Fruit fly (Drosophila melanogaster) whole organism, embryonic: ENCODE data around the gene CG13653.

Experiments
- Atf3 ChIP-seq: fragments of 200-800 bp; sonication (Bioruptor generic); optimal IDR thresholded peaks from 3 replicates; lab custom pipeline; 2016; ENCODE audit warnings: missing biosample characterization, missing genetic modification characterization
- Atf6 ChIP-seq: fragments of 200-800 bp; sonication (Bioruptor generic); IDR thresholded peaks from 2 replicates; pipeline ENCODE4 v1.3.6; 2022; ENCODE audit warnings: missing biosample characterization, missing genetic modification characterization
- Bdp1 ChIP-seq: fragments of 200-800 bp; sonication (Bioruptor generic); optimal IDR thresholded peaks from 3 replicates; lab custom pipeline; 2016; ENCODE audit warnings: missing biosample characterization, missing genetic modification characterization
- CG10565 ChIP-seq: fragments of 200-800 bp; sonication (Bioruptor generic); optimal IDR thresholded peaks from 3 replicates; lab custom pipeline; 2016; ENCODE audit warnings: missing biosample characterization, mild to moderate bottlenecking, missing genetic modification characterization
- CG11398 ChIP-seq: fragments of 200-800 bp; sonication (Bioruptor generic); optimal IDR thresholded peaks from 2 replicates; lab custom pipeline; 2016; ENCODE audit warnings: missing biosample characterization, missing genetic modification characterization
- CG11696 ChIP-seq: fragments of 200-800 bp; sonication (Bioruptor generic); IDR thresholded peaks from 2 replicates; pipeline ENCODE4 v1.3.6; 2022; ENCODE audit warnings: missing biosample characterization, missing genetic modification characterization
- CG12769 ChIP-seq: fragments of 200-800 bp; sonication (Bioruptor generic); optimal IDR thresholded peaks from 2 replicates; lab custom pipeline; 2019; ENCODE audit warnings: missing biosample characterization, mild to moderate bottlenecking, missing genetic modification characterization, moderate library complexity
- CG13775 ChIP-seq: fragments of 200-800 bp; sonication (Bioruptor generic); optimal IDR thresholded peaks from 3 replicates; lab custom pipeline; 2017; ENCODE audit warnings: missing biosample characterization, mild to moderate bottlenecking, missing genetic modification characterization
- CG15269 ChIP-seq: fragments of 200-800 bp; sonication (Bioruptor generic); optimal IDR thresholded peaks from 2 replicates; lab custom pipeline; 2018; ENCODE audit warnings: missing biosample characterization, mild to moderate bottlenecking, missing genetic modification characterization, moderate library complexity
- CG1603 ChIP-seq: fragments of 200-800 bp; sonication (Bioruptor generic); optimal IDR thresholded peaks from 2 replicates; lab custom pipeline; 2019; ENCODE audit warnings: missing biosample characterization, mild to moderate bottlenecking, missing genetic modification characterization, moderate library complexity
- CG1792 ChIP-seq: fragments of 200-800 bp; sonication (Bioruptor generic); optimal IDR thresholded peaks from 2 replicates; lab custom pipeline; 2016; ENCODE audit warnings: missing biosample characterization, missing genetic modification characterization
- CG18476 ChIP-seq: fragments of 200-800 bp; sonication (Bioruptor generic); optimal IDR thresholded peaks from 2 replicates; lab custom pipeline; 2016; ENCODE audit warnings: missing biosample characterization, mild to moderate bottlenecking, missing genetic modification characterization
- CG18599 ChIP-seq: fragments of 200-800 bp; sonication (Bioruptor generic); optimal IDR thresholded peaks from 3 replicates; lab custom pipeline; 2017; ENCODE audit warnings: missing biosample characterization, missing genetic modification characterization, mild to moderate bottlenecking, moderate library complexity, missing genetic modification reagents
- CG2889 ChIP-seq: fragments of 200-800 bp; sonication (Bioruptor generic); IDR thresholded peaks from 3 replicates; pipeline ENCODE4 v1.3.6; 2022; ENCODE audit warnings: missing biosample characterization, missing genetic modification characterization
- CG30403 ChIP-seq: fragments of 200-800 bp; sonication (Bioruptor generic); optimal IDR thresholded peaks from 3 replicates; lab custom pipeline; 2016; ENCODE audit warnings: missing biosample characterization, missing genetic modification characterization
- CG31388 ChIP-seq: fragments of 200-800 bp; sonication (Bioruptor generic); optimal IDR thresholded peaks from 2 replicates; lab custom pipeline; 2016; ENCODE audit warnings: missing biosample characterization, missing genetic modification characterization
- CG33213 ChIP-seq: fragments of 200-800 bp; sonication (Bioruptor generic); optimal IDR thresholded peaks from 3 replicates; lab custom pipeline; 2016; ENCODE audit warnings: missing biosample characterization, missing genetic modification characterization
- CG34224 ChIP-seq: fragments of 200-800 bp; sonication (Bioruptor generic); IDR thresholded peaks from 3 replicates; pipeline ENCODE4 v1.3.6; 2022; ENCODE audit warnings: missing biosample characterization, missing genetic modification characterization; ENCODE audit not compliant: partially characterized antibody
- CG4617 ChIP-seq: fragments of 200-800 bp; sonication (Bioruptor generic); optimal IDR thresholded peaks from 3 replicates; lab custom pipeline; 2016; ENCODE audit warnings: missing biosample characterization, missing genetic modification characterization, borderline replicate concordance
- CG4707 ChIP-seq: fragments of 200-800 bp; sonication (Bioruptor generic); optimal IDR thresholded peaks from 2 replicates; lab custom pipeline; 2018; ENCODE audit warnings: missing biosample characterization, mild to moderate bottlenecking, missing genetic modification characterization, moderate library complexity
- CG4854 ChIP-seq: fragments of 200-800 bp; sonication (Bioruptor generic); optimal IDR thresholded peaks from 2 replicates; lab custom pipeline; 2016; ENCODE audit warnings: missing biosample characterization, missing genetic modification characterization, inconsistent platforms
- CG5180 ChIP-seq: fragments of 200-800 bp; sonication (Bioruptor generic); optimal IDR thresholded peaks from 3 replicates; lab custom pipeline; 2017; ENCODE audit warnings: missing biosample characterization, missing genetic modification characterization, mild to moderate bottlenecking, moderate library complexity, missing genetic modification reagents
- CG6854 ChIP-seq: fragments of 200-800 bp; sonication (Bioruptor generic); optimal IDR thresholded peaks from 3 replicates; lab custom pipeline; 2017; ENCODE audit warnings: missing biosample characterization, mild to moderate bottlenecking, missing genetic modification characterization
- CG7928 ChIP-seq: fragments of 200-800 bp; sonication (Bioruptor generic); optimal IDR thresholded peaks from 2 replicates; lab custom pipeline; 2017; ENCODE audit warnings: missing biosample characterization, mild to moderate bottlenecking, missing genetic modification characterization
- CTCF ChIP-seq: fragments of 200-800 bp; sonication (Bioruptor generic); optimal IDR thresholded peaks from 2 replicates; lab custom pipeline; 2017; ENCODE audit warnings: missing biosample characterization, mild to moderate bottlenecking, missing genetic modification characterization, moderate library complexity
- Dref ChIP-seq: fragments of 200-800 bp; sonication (Bioruptor generic); IDR thresholded peaks from 2 replicates; pipeline ENCODE4 v1.3.6; 2022; ENCODE audit warnings: missing biosample characterization, missing genetic modification characterization
- Elba2 ChIP-seq: fragments of 200-800 bp; sonication (Bioruptor generic); optimal IDR thresholded peaks from 3 replicates; lab custom pipeline; 2016; ENCODE audit warnings: missing biosample characterization, missing genetic modification characterization
- GATAe ChIP-seq: fragments of 200-800 bp; sonication (Bioruptor generic); conservative IDR thresholded peaks from 2 replicates; pipeline ENCODE4 v1.3.6; 2022; ENCODE audit warnings: missing biosample characterization, missing genetic modification characterization
- Hr78 ChIP-seq, 2 experiments: fragments of 200-800 bp in 1 of 2; fragments of >200 bp in 1 of 2; sonication (Bioruptor generic) in 1 of 2; optimal IDR thresholded peaks; 2 replicates each; lab custom pipeline; 2017 to 2019; ENCODE audit warnings: missing biosample characterization in 2 of 2, missing genetic modification characterization in 2 of 2, mild to moderate bottlenecking in 1 of 2, moderate library complexity in 1 of 2
- Neu2 ChIP-seq: fragments of 200-800 bp; sonication (Bioruptor generic); optimal IDR thresholded peaks from 3 replicates; lab custom pipeline; 2016; ENCODE audit warnings: missing biosample characterization, missing genetic modification characterization, borderline replicate concordance
- Nf-YB ChIP-seq: fragments of 200-800 bp; sonication (Bioruptor generic); optimal IDR thresholded peaks from 3 replicates; lab custom pipeline; 2019; ENCODE audit warnings: missing biosample characterization, mild to moderate bottlenecking, missing genetic modification characterization, moderate library complexity
- Oaz ChIP-seq: fragments of 200-800 bp; sonication (Bioruptor generic); IDR thresholded peaks from 2 replicates; pipeline ENCODE4 v1.3.6; 2022; ENCODE audit warnings: missing biosample characterization, missing genetic modification characterization
- Oli ChIP-seq: fragments of 200-800 bp; sonication (Bioruptor generic); optimal IDR thresholded peaks from 2 replicates; lab custom pipeline; 2018; ENCODE audit warnings: missing biosample characterization, mild to moderate bottlenecking, missing genetic modification characterization, moderate library complexity
- Rfx ChIP-seq: fragments of 200-800 bp; sonication (Bioruptor generic); IDR thresholded peaks from 2 replicates; pipeline ENCODE4 v1.3.6; 2022; ENCODE audit warnings: missing biosample characterization, missing genetic modification characterization
- Ssrp ChIP-seq: fragments of 200-800 bp; sonication (Bioruptor generic); optimal IDR thresholded peaks from 2 replicates; lab custom pipeline; 2018; ENCODE audit warnings: missing biosample characterization, mild to moderate bottlenecking, missing genetic modification characterization, moderate library complexity
- ara ChIP-seq: fragments of 200-800 bp; sonication (Bioruptor generic); IDR thresholded peaks from 2 replicates; pipeline ENCODE4 v1.3.6; 2022; ENCODE audit warnings: missing biosample characterization, missing genetic modification characterization
- ase ChIP-seq: fragments of 200-800 bp; sonication (Bioruptor generic); IDR thresholded peaks from 3 replicates; pipeline ENCODE4 v1.3.6; 2022; ENCODE audit warnings: missing biosample characterization, missing genetic modification characterization
- ash1 ChIP-seq: fragments of 200-800 bp; sonication (Bioruptor generic); optimal IDR thresholded peaks from 2 replicates; lab custom pipeline; 2018; ENCODE audit warnings: missing biosample characterization, mild to moderate bottlenecking, missing genetic modification characterization
- ci ChIP-seq: fragments of 200-800 bp; sonication (Bioruptor generic); IDR thresholded peaks from 3 replicates; pipeline ENCODE4 v1.3.6; 2022; ENCODE audit warnings: missing biosample characterization, missing genetic modification characterization
- eve ChIP-seq, 2 experiments: fragments of >200 bp; optimal IDR thresholded peaks; 2 replicates each; lab custom pipeline; 2017; ENCODE audit warnings: missing biosample characterization in 2 of 2, missing genetic modification characterization in 2 of 2
- ftz-f1 ChIP-seq: fragments of 200-800 bp; sonication (Bioruptor generic); optimal IDR thresholded peaks from 2 replicates; lab custom pipeline; 2016; ENCODE audit warnings: missing biosample characterization, missing genetic modification characterization
- h ChIP-seq: fragments of >200 bp; optimal IDR thresholded peaks from 2 replicates; lab custom pipeline; 2017
- hkb ChIP-seq, 2 experiments: fragments of 200-800 bp in 1 of 2; fragments of >200 bp in 1 of 2; sonication (Bioruptor generic) in 1 of 2; IDR thresholded peaks in 1 of 2; optimal IDR thresholded peaks in 1 of 2; 2 replicates each; pipeline versions ENCODE4 v1.3.6 to Lab custom; 2017 to 2022; ENCODE audit warnings: missing biosample characterization in 1 of 2, missing genetic modification characterization in 1 of 2
- otp ChIP-seq: fragments of 200-800 bp; sonication (Bioruptor generic); IDR thresholded peaks from 3 replicates; pipeline ENCODE4, ENCODE4 v1.3.6; 2022; ENCODE audit warnings: missing biosample characterization, missing genetic modification characterization
- pfk ChIP-seq: fragments of 200-800 bp; sonication (Bioruptor generic); optimal IDR thresholded peaks from 2 replicates; lab custom pipeline; 2018; ENCODE audit warnings: missing biosample characterization, mild to moderate bottlenecking, missing genetic modification characterization, moderate library complexity
- pita ChIP-seq: fragments of 200-800 bp; sonication (Bioruptor generic); optimal IDR thresholded peaks from 2 replicates; lab custom pipeline; 2017; ENCODE audit warnings: missing biosample characterization, mild to moderate bottlenecking, missing genetic modification characterization
- prd ChIP-seq, 3 experiments: fragments of >200 bp in 2 of 3; fragments of 200-800 bp in 1 of 3; sonication (Bioruptor generic) in 1 of 3; optimal IDR thresholded peaks in 2 of 3; IDR thresholded peaks in 1 of 3; 2 replicates in 2 of 3; 3 replicates in 1 of 3; pipeline versions ENCODE4 v1.3.6 to Lab custom; 2017 to 2022; ENCODE audit warnings: missing biosample characterization in 1 of 3, missing genetic modification characterization in 1 of 3
- stc ChIP-seq: fragments of 200-800 bp; sonication (Bioruptor generic); IDR thresholded peaks from 2 replicates; pipeline ENCODE4 v1.3.6; 2022; ENCODE audit warnings: missing biosample characterization, missing genetic modification characterization
- ttk ChIP-seq: fragments of 200-800 bp; sonication (Bioruptor generic); IDR thresholded peaks from 2 replicates; pipeline ENCODE4 v2.1.2; 2022; ENCODE audit warnings: missing biosample characterization, missing genetic modification characterization

Gene CG13653

dm6 chr3R:25183484-25184442 lies 11.6 kb upstream of the CG13653 start, which contains the start of gene dan (continued):
- peak; percentile 59 for TF ChIP-seq CG13775 (GFP tag; lab: Kevin White, UChicago)
- no peak for TF ChIP-seq CG11398
- no peak for TF ChIP-seq CG31388
- TF ChIP-seq CG11696 (GFP tag; lab: Robert Waterston, UW), result no peak
- no peak for TF ChIP-seq Elba2 (GFP tag; lab: Kevin White, UChicago)
- no peak for TF ChIP-seq Atf3
- TF ChIP-seq ash1 (GFP tag; lab: Kevin White, UChicago), result no peak
- no peak for TF ChIP-seq Nf-YB (GFP tag; lab: Kevin White, UChicago)
- no peak for TF ChIP-seq CG6854 (GFP tag; lab: Kevin White, UChicago)
- no peak for TF ChIP-seq pita
- no peak for TF ChIP-seq stc (GFP tag; lab: Robert Waterston, UW)
- TF ChIP-seq CG10565, result no peak
- no peak for TF ChIP-seq CTCF (GFP tag; lab: Kevin White, UChicago)
- TF ChIP-seq h (lab: Kevin White, UChicago), result no peak
- TF ChIP-seq CG33213 (GFP tag; lab: Kevin White, UChicago), result no peak
- TF ChIP-seq CG18599 (GFP tag; lab: Kevin White, UChicago), result peak; percentile 54
- no peak for TF ChIP-seq otp (GFP tag; lab: Robert Waterston, UW)
- TF ChIP-seq Oaz, result no peak
- TF ChIP-seq ci (GFP tag; lab: Robert Waterston, UW), result no peak
- no peak for TF ChIP-seq CG2889 (GFP tag; lab: Robert Waterston, UW)
- peak; percentile 63 for TF ChIP-seq Ssrp (tag; lab: Kevin White, UChicago)
- TF ChIP-seq CG18476, result no peak
- TF ChIP-seq CG1792 (GFP tag; lab: Kevin White, UChicago), result no peak
- TF ChIP-seq Dref (GFP tag; lab: Robert Waterston, UW), result no peak
- TF ChIP-seq CG30403 (GFP tag; lab: Kevin White, UChicago), result peak; percentile 63
- no peak for TF ChIP-seq GATAe (GFP tag; lab: Robert Waterston, UW)
- TF ChIP-seq CG4617 (GFP tag; lab: Kevin White, UChicago), result no peak
- no peak for TF ChIP-seq ftz-f1 (GFP tag; lab: Kevin White, UChicago)
- no peak for TF ChIP-seq Bdp1 (GFP tag; lab: Kevin White, UChicago)
- peak; percentile 51 for TF ChIP-seq CG15269 (tag; lab: Kevin White, UChicago)
- no peak for TF ChIP-seq hkb (optimal IDR thresholded peaks at IDR 0.05; lab: Kevin White, UChicago)
- TF ChIP-seq hkb (GFP tag; IDR thresholded peaks at IDR 0.05; lab: Robert Waterston, UW), result no peak
- TF ChIP-seq CG5180 (GFP tag; lab: Kevin White, UChicago), result peak; percentile 7
- TF ChIP-seq CG7928, result no peak
- no peak for TF ChIP-seq prd (optimal IDR thresholded peaks at IDR 0.05; lab: Kevin White, UChicago)
- peak; percentile 83 for TF ChIP-seq prd (GFP tag; IDR thresholded peaks at IDR 0.05; lab: Robert Waterston, UW)
- TF ChIP-seq eve (GFP tag; optimal IDR thresholded peaks at IDR 0.05; lab: Kevin White, UChicago), result peak in 1 of 2 experiments; percentile 49
- no peak for TF ChIP-seq Neu2 (GFP tag; lab: Kevin White, UChicago)
- no peak for TF ChIP-seq ase (GFP tag; lab: Robert Waterston, UW)
- no peak for TF ChIP-seq CG1603
- no peak for TF ChIP-seq CG4707 (GFP tag; lab: Kevin White, UChicago)
- no peak for TF ChIP-seq CG34224 (GFP tag; lab: Robert Waterston, UW)
- no peak for TF ChIP-seq Atf6 (GFP tag; lab: Robert Waterston, UW)
- no peak for TF ChIP-seq CG4854 (GFP tag; lab: Kevin White, UChicago)
- TF ChIP-seq Hr78 (GFP tag; optimal IDR thresholded peaks at IDR 0.05; lab: Kevin White, UChicago), result no peak
- peak; percentile 44 for TF ChIP-seq Oli
- TF ChIP-seq ttk (GFP tag; lab: Robert Waterston, UW), result no peak
- no peak for TF ChIP-seq CG12769 (tag; lab: Kevin White, UChicago)
- no peak for TF ChIP-seq ara (GFP tag; lab: Robert Waterston, UW)
- TF ChIP-seq Rfx, result no peak
- no peak for TF ChIP-seq pfk (GFP tag; lab: Kevin White, UChicago)
